Worm (Caenorhabditis elegans) whole organism, L2 larva: ENCODE results near the gene Y60A3A.24.

Experiments used
- F13H6.1 ChIP-seq: sonication (generic microtip); optimal IDR thresholded peaks from 2 replicates; lab custom pipeline; 2016; ENCODE audit warnings: missing genetic modification characterization, missing compliant biosample characterization
- R02D3.7 ChIP-seq: fragments of 150-350 bp; optimal IDR thresholded peaks from 2 replicates; lab custom pipeline; 2014; ENCODE audit warnings: missing biosample characterization, missing genetic modification characterization
- Y55F3AM.14 ChIP-seq: fragments of 200-800 bp; sonication (Bioruptor generic); optimal IDR thresholded peaks from 2 replicates; lab custom pipeline; 2018; ENCODE audit warnings: mild to moderate bottlenecking, missing genetic modification characterization, missing compliant biosample characterization
- alr-1 ChIP-seq: fragments of 150-350 bp; optimal IDR thresholded peaks from 2 replicates; lab custom pipeline; 2014; ENCODE audit warnings: missing biosample characterization, missing genetic modification characterization
- ama-1 ChIP-seq: fragments of 150-350 bp; optimal IDR thresholded peaks from 2 replicates; lab custom pipeline; 2018; ENCODE audit warnings: inconsistent platforms
- ceh-82 ChIP-seq: fragments of 150-350 bp; optimal IDR thresholded peaks from 2 replicates; lab custom pipeline; 2014; ENCODE audit warnings: missing biosample characterization, missing genetic modification characterization
- crh-2 ChIP-seq: sonication (generic microtip); optimal IDR thresholded peaks from 2 replicates; lab custom pipeline; 2017; ENCODE audit warnings: missing biosample characterization, missing genetic modification characterization
- dmd-4 ChIP-seq: sonication (generic microtip); optimal IDR thresholded peaks from 2 replicates; lab custom pipeline; 2017; ENCODE audit warnings: missing biosample characterization, missing genetic modification characterization
- egl-27 ChIP-seq: sonication (generic microtip); optimal IDR thresholded peaks from 3 replicates; lab custom pipeline; 2017; ENCODE audit warnings: missing biosample characterization, missing genetic modification reagents, missing genetic modification characterization
- elt-1 ChIP-seq: fragments of 150-350 bp; optimal IDR thresholded peaks from 2 replicates; lab custom pipeline; 2014; ENCODE audit warnings: missing biosample characterization, missing genetic modification characterization
- elt-3 ChIP-seq: sonication (generic microtip); optimal IDR thresholded peaks from 2 replicates; lab custom pipeline; 2017; ENCODE audit warnings: missing biosample characterization, missing genetic modification characterization
- fos-1 ChIP-seq: fragments of 150-350 bp; optimal IDR thresholded peaks from 2 replicates; lab custom pipeline; 2014; ENCODE audit warnings: missing biosample characterization, missing genetic modification characterization
- gmeb-1 ChIP-seq: fragments of 150-350 bp; optimal IDR thresholded peaks from 2 replicates; lab custom pipeline; 2014; ENCODE audit warnings: missing biosample characterization, missing genetic modification characterization
- lin-11 ChIP-seq: fragments of 150-350 bp; sonication (generic microtip); optimal IDR thresholded peaks from 2 replicates; lab custom pipeline; 2014; ENCODE audit warnings: missing biosample characterization, missing genetic modification characterization, inconsistent platforms, mixed read lengths
- lin-13 ChIP-seq: fragments of 150-350 bp; optimal IDR thresholded peaks from 2 replicates; lab custom pipeline; 2014; ENCODE audit warnings: missing biosample characterization, missing genetic modification reagents, missing genetic modification characterization
- lsy-2 ChIP-seq, 2 experiments: fragments of 150-350 bp in 1 of 2; sonication (generic microtip) in 1 of 2; optimal IDR thresholded peaks; 2 replicates each; lab custom pipeline; 2014 to 2017; ENCODE audit warnings: missing biosample characterization in 2 of 2, missing genetic modification characterization in 2 of 2
- mab-5 ChIP-seq: fragments of 150-350 bp; optimal IDR thresholded peaks from 2 replicates; lab custom pipeline; 2014; ENCODE audit warnings: missing biosample characterization, missing genetic modification characterization
- nhr-10 ChIP-seq: sonication (generic microtip); optimal IDR thresholded peaks from 2 replicates; lab custom pipeline; 2017; ENCODE audit warnings: missing biosample characterization, missing genetic modification characterization
- nhr-11 ChIP-seq: fragments of 150-350 bp; optimal IDR thresholded peaks from 2 replicates; lab custom pipeline; 2014; ENCODE audit warnings: missing biosample characterization, missing genetic modification characterization
- nhr-12 ChIP-seq: fragments of 150-350 bp; optimal IDR thresholded peaks from 2 replicates; lab custom pipeline; 2014; ENCODE audit warnings: missing biosample characterization, missing genetic modification characterization
- nhr-129 ChIP-seq: fragments of 150-350 bp; optimal IDR thresholded peaks from 2 replicates; lab custom pipeline; 2014; ENCODE audit warnings: missing biosample characterization, missing genetic modification characterization
- nhr-21 ChIP-seq: fragments of 150-350 bp; optimal IDR thresholded peaks from 2 replicates; lab custom pipeline; 2014; ENCODE audit warnings: missing biosample characterization, missing genetic modification characterization
- nhr-23 ChIP-seq: fragments of 150-350 bp; optimal IDR thresholded peaks from 2 replicates; lab custom pipeline; 2014; ENCODE audit warnings: missing biosample characterization, missing genetic modification reagents, missing genetic modification characterization
- nhr-237 ChIP-seq: fragments of 150-350 bp; optimal IDR thresholded peaks from 2 replicates; lab custom pipeline; 2014; ENCODE audit warnings: missing biosample characterization, missing genetic modification characterization
- nhr-25 ChIP-seq: fragments of 150-350 bp; sonication (generic microtip); optimal IDR thresholded peaks from 3 replicates; lab custom pipeline; 2014; ENCODE audit warnings: missing biosample characterization, missing genetic modification characterization
- nhr-6 ChIP-seq: fragments of 150-350 bp; optimal IDR thresholded peaks from 2 replicates; lab custom pipeline; 2014; ENCODE audit warnings: missing biosample characterization, missing genetic modification characterization
- nhr-77 ChIP-seq: fragments of 150-350 bp; optimal IDR thresholded peaks from 2 replicates; lab custom pipeline; 2014; ENCODE audit warnings: missing biosample characterization, missing genetic modification characterization
- sem-4 ChIP-seq: fragments of 150-350 bp; optimal IDR thresholded peaks from 2 replicates; lab custom pipeline; 2014; ENCODE audit warnings: missing biosample characterization, missing genetic modification reagents, missing genetic modification characterization
- skn-1 ChIP-seq: sonication (generic microtip); optimal IDR thresholded peaks from 2 replicates; lab custom pipeline; 2017; ENCODE audit warnings: missing biosample characterization, missing genetic modification characterization
- sma-3 ChIP-seq: sonication (generic microtip); optimal IDR thresholded peaks from 2 replicates; lab custom pipeline; 2016; ENCODE audit warnings: missing genetic modification reagents, missing genetic modification characterization, missing compliant biosample characterization
- sma-9 ChIP-seq, 2 experiments: fragments of 150-350 bp in 1 of 2; sonication (generic microtip) in 1 of 2; optimal IDR thresholded peaks; 2 replicates each; lab custom pipeline; 2014 to 2016; ENCODE audit warnings: missing genetic modification characterization in 2 of 2, mild to moderate bottlenecking in 1 of 2, missing biosample characterization in 1 of 2, missing compliant biosample characterization in 1 of 2, missing genetic modification reagents in 1 of 2, moderate library complexity in 1 of 2
- snpc-4 ChIP-seq: fragments of 150-350 bp; optimal IDR thresholded peaks from 2 replicates; lab custom pipeline; 2014; ENCODE audit warnings: missing biosample characterization, missing genetic modification characterization
- unc-55 ChIP-seq: fragments of 150-350 bp; sonication (generic microtip); optimal IDR thresholded peaks from 3 replicates; lab custom pipeline; 2014; ENCODE audit warnings: missing biosample characterization, missing genetic modification reagents, missing genetic modification characterization
- unc-62 ChIP-seq: fragments of 150-350 bp; optimal IDR thresholded peaks from 2 replicates; lab custom pipeline; 2014; ENCODE audit warnings: missing biosample characterization, missing genetic modification reagents, missing genetic modification characterization
- zag-1 ChIP-seq: fragments of 150-350 bp; optimal IDR thresholded peaks from 2 replicates; lab custom pipeline; 2014; ENCODE audit warnings: missing biosample characterization, missing genetic modification characterization
- ztf-1 ChIP-seq: fragments of 200-800 bp; sonication (Bioruptor generic); conservative IDR thresholded peaks from 2 replicates; pipeline ENCODE4 v1.3.6; 2022; ENCODE audit warnings: missing genetic modification characterization, missing compliant biosample characterization
- ztf-11 ChIP-seq: sonication (generic microtip); optimal IDR thresholded peaks from 2 replicates; lab custom pipeline; 2017; ENCODE audit warnings: missing biosample characterization, missing genetic modification characterization

Y60A3A.24 gene

DNA sequence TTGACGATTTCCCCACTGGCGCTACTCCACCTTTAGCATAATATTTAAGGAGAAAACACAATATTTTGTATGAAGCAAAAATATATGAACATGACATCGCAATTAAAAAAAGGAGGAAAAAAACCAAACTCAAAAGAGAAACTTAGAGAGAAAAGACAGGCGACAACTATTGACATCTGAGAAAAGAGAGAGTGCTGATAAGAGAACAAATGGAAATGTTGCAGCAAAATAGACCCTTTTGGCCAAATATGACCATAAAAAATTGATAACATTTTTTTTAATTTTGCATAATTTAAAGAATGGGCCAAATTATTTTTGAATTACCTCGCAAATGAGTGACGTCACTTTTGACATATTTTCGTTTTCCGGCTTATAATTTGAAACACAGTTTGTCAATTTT, 13.0 kb upstream of the Y60A3A.24 start:
- TF ChIP-seq nhr-11 (tag; lab: Kevin White, UChicago) (no peak), Y55F3AM.14 (GFP tag; lab: Kevin White, UChicago) (no peak), unc-55 (GFP tag; lab: Kevin White, UChicago) (no peak), sem-4 (tag; lab: Kevin White, UChicago) (no peak), elt-3 (tag; lab: Kevin White, UChicago) (no peak), nhr-10 (tag; lab: Kevin White, UChicago) (no peak), elt-1 (no peak), F13H6.1 (tag; lab: Kevin White, UChicago) (no peak), snpc-4 (tag; lab: Kevin White, UChicago) (no peak), nhr-21 (tag; lab: Kevin White, UChicago) (no peak), nhr-129 (tag; lab: Kevin White, UChicago) (no peak), nhr-12 (no peak)

DNA sequence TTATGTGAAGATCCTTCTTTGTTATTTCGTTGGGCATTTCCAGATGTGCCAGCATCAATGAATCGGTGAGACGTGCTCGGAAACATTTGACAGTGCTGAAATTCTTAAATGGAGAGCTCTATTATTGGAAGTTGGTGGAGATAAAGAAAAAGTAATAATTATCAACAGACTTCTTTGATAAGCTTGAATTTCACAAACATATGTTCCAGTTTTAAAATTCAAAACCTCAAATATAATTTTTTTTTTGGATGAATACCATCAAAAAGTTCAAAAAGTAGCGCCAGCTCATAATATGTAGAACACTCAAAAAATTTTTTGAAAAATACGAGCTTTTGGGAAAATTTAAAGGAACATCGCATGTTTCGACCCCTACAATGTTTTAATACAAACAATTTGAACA, 12.4 kb upstream of the Y60A3A.24 start, which contains the start of gene Y60A3A.25:
Y60A3A.25 (minus strand) TSS at position 101 of the 400 bp plus-strand sequence.
- TF ChIP-seq nhr-237 (no peak), nhr-12 (no peak), sma-3 (no peak), crh-2 (tag; lab: Kevin White, UChicago) (no peak), nhr-25 (tag; lab: Kevin White, UChicago) (no peak), ama-1 (lab: Kevin White, UChicago) (no peak)

DNA sequence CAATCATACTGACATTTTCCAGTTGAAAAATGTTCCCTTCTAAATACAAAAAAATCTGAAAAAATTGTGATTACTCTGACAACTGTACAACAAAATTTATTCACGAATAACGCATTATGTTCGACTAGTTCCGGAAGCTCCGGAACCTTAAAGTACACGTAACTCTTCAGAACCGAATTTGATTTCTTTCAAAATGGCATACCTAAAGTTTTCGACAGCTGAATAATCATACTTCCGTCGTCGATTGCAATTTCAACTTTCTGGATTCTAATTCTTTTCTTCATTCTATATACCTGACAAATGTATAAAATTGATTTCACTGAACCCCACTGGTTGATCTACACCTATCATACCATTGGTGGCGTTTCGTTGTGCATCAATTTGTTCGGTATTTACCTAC, 6.0 kb upstream of the Y60A3A.24 start, which contains the start of gene sri-67:
sri-67 (plus strand) TSS at position 301 of the 400 bp plus-strand sequence.
- no peak for TF ChIP-seq zag-1 (tag; lab: Kevin White, UChicago)
- no peak for TF ChIP-seq Y55F3AM.14 (GFP tag; lab: Kevin White, UChicago)
- no peak for TF ChIP-seq lin-11
- no peak for TF ChIP-seq fos-1 (tag; lab: Kevin White, UChicago)
- TF ChIP-seq nhr-10 (tag; lab: Kevin White, UChicago) = no peak
- TF ChIP-seq unc-55 (GFP tag; lab: Kevin White, UChicago) = no peak
- TF ChIP-seq lin-13 (GFP tag; lab: Kevin White, UChicago) = no peak
- no peak for TF ChIP-seq nhr-25 (tag; lab: Kevin White, UChicago)
- no peak for TF ChIP-seq nhr-77
- no peak for TF ChIP-seq snpc-4 (tag; lab: Kevin White, UChicago)
- no peak for TF ChIP-seq alr-1 (tag; lab: Kevin White, UChicago)
- no peak for TF ChIP-seq gmeb-1 (tag; lab: Kevin White, UChicago)
- no peak for TF ChIP-seq R02D3.7 (tag; lab: Kevin White, UChicago)
- no peak for TF ChIP-seq nhr-11 (tag; lab: Kevin White, UChicago)
- TF ChIP-seq ama-1 (lab: Kevin White, UChicago) = no peak
- no peak for TF ChIP-seq egl-27 (tag; lab: Kevin White, UChicago)

DNA sequence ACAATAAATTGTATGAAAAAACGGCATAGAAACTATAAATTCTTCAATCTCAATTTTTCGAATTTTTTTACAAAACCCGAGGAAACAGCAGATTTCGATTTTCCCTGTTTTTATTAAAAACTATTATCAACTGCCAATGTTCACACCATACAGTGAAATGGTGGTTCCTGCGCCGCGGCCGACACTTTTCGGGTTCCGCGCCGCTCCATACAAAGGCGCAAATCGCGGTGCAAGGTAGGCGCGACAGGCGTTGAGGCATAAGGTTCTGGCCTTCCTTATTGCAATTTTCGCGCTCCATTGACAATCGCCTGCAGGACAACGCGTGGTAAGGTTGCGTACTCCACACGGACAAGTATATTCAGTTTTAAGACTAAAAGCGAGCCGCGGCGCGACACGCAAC, 5.1 kb upstream of the Y60A3A.24 start:
- TF ChIP-seq nhr-129 (tag; lab: Kevin White, UChicago) (no peak), ztf-11 (tag; lab: Kevin White, UChicago) (no peak)
- TF ChIP-seq, all 48 proteins: peak for 0

DNA sequence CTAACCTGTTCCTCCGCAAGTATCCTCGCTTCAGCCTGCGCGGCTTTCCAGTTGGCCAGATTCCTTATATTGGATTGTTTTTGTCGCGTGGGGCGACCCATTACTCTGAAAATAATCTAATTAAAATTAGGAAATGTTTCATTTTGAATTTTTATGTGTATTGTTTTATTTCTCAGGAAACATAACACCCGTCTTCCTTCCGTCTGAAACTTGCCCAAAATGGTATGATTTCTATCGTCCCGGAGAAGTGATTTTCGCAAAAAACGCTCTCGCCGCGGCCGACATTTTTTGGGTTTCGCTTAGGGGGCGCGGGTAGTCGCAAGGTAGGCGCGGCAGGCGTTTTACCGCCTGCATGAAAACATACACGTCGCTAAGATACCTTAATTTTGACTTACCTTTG, 4.5 kb upstream of the Y60A3A.24 start, which contains the start of gene clec-260:
clec-260 (minus strand) TSS at position 101 of the 400 bp plus-strand sequence.
- TF ChIP-seq nhr-237 (no peak), Y55F3AM.14 (GFP tag; lab: Kevin White, UChicago) (no peak), sma-3 (no peak), sma-9 (GFP tag; optimal IDR thresholded peaks at IDR 0.05; lab: Kevin White, UChicago) (no peak), sma-9 (tag; optimal IDR thresholded peaks at IDR 0.05; lab: Kevin White, UChicago) (no peak), nhr-11 (tag; lab: Kevin White, UChicago) (no peak), elt-1 (no peak), ztf-1 (no peak), dmd-4 (tag; lab: Kevin White, UChicago) (no peak), skn-1 (tag; lab: Kevin White, UChicago) (no peak), ztf-11 (tag; lab: Kevin White, UChicago) (no peak)

DNA sequence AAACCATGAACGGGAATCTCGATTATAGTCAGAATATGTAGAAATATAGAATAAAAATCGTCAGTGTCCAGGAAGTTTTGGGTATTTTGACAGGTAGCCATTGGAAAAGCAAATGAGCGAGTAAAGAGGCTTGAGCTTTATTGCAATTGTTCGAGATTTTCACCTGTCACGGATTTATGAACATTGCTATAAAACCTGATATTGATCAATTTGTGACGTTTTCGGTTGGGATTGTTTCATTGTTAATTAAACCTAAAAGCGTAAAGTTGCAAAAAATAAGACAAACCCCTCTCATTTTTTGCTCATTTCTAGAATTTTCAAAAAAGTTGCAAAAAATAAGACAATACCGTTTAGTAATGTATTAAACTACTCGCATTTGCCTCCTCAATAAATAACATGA, 3.5 kb downstream of the Y60A3A.24 start, which contains the start of gene srh-183:
srh-183 (minus strand) TSS at position 101 of the 400 bp plus-strand sequence.
- TF ChIP-seq nhr-6 (tag; lab: Kevin White, UChicago) (no peak), skn-1 (tag; lab: Kevin White, UChicago) (no peak), gmeb-1 (tag; lab: Kevin White, UChicago) (no peak), nhr-23 (no peak), ztf-11 (tag; lab: Kevin White, UChicago) (no peak), ceh-82 (tag; lab: Kevin White, UChicago) (no peak), lsy-2 (tag; optimal IDR thresholded peaks at IDR 0.05; lab: Kevin White, UChicago) (no peak), nhr-77 (no peak), sem-4 (tag; lab: Kevin White, UChicago) (no peak), lin-11 (no peak), crh-2 (tag; lab: Kevin White, UChicago) (no peak), dmd-4 (tag; lab: Kevin White, UChicago) (no peak), nhr-10 (tag; lab: Kevin White, UChicago) (no peak), mab-5 (no peak), nhr-25 (tag; lab: Kevin White, UChicago) (no peak), nhr-237 (no peak), fos-1 (tag; lab: Kevin White, UChicago) (no peak), unc-62 (GFP tag; lab: Kevin White, UChicago) (no peak), nhr-11 (tag; lab: Kevin White, UChicago) (no peak)
